Worm (Caenorhabditis elegans) whole organism, midembryonic: ENCODE measurements around the gene K07H8.12.

Experiments used
- T22C8.4 ChIP-seq: fragments of 200-800 bp; sonication (Bioruptor generic); IDR thresholded peaks from 2 replicates; pipeline ENCODE4 v1.3.6; 2022; ENCODE audit warnings: missing genetic modification characterization, missing compliant biosample characterization
- cog-1 ChIP-seq: sonication (generic microtip); optimal IDR thresholded peaks from 2 replicates; lab custom pipeline; 2016; ENCODE audit warnings: missing genetic modification characterization, missing compliant biosample characterization
- flt-1 ChIP-seq: fragments of 200-800 bp; sonication (Bioruptor generic); IDR thresholded peaks from 2 replicates; pipeline ENCODE4 v1.3.6; 2022; ENCODE audit warnings: missing genetic modification characterization, missing compliant biosample characterization
- med-1 ChIP-seq: sonication (generic microtip); optimal IDR thresholded peaks from 2 replicates; lab custom pipeline; 2017; ENCODE audit warnings: missing genetic modification characterization, mild to moderate bottlenecking, missing compliant biosample characterization, antibody characterized with exemption, missing genetic modification reagents; ENCODE audit not compliant: insufficient read depth
- tab-1 ChIP-seq: fragments of 200-800 bp; sonication (Bioruptor generic); IDR thresholded peaks from 2 replicates; pipeline ENCODE4 v1.3.6; 2022; ENCODE audit warnings: missing genetic modification characterization, missing compliant biosample characterization
- ztf-23 ChIP-seq: fragments of 200-800 bp; sonication (Bioruptor generic); IDR thresholded peaks from 2 replicates; pipeline ENCODE4 v1.3.6; 2022; ENCODE audit warnings: missing genetic modification reagents, missing genetic modification characterization, missing compliant biosample characterization
- ztf-29 ChIP-seq: fragments of 200-800 bp; sonication (Bioruptor generic); IDR thresholded peaks from 2 replicates; pipeline ENCODE4 v1.3.6; 2022; ENCODE audit warnings: missing genetic modification reagents, missing genetic modification characterization, missing compliant biosample characterization

DNA sequence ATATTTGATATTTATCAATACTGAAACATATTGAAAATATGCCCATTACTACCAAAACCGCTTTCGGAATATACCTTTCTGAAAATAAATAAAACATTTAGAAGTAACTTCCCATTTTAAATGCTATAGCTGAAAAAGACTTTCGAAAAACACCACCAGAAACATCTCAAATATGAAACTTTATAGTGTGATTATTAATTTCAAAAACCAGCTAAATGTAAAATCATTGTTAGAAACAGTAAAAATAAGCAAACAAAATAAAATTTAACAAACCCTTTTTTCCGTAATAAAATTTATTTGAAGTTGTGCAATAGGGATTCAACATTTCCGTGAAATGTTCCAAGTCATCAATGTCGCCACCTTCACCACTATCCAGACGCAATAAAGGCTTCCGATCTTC is 8.5 kb downstream of the K07H8.12 start, which contains the start of the genes K07H8.5 and K07H8.8:
- TF ChIP-seq med-1 (GFP tag; lab: Kevin White, UChicago): no peak
- TF ChIP-seq ztf-23 (GFP tag; lab: Robert Waterston, UW): no peak
- no peak for TF ChIP-seq ztf-29
- no peak for TF ChIP-seq flt-1 (GFP tag; lab: Robert Waterston, UW)
- no peak for TF ChIP-seq T22C8.4 (GFP tag; lab: Robert Waterston, UW)
- no peak for TF ChIP-seq cog-1 (tag; lab: Kevin White, UChicago)
- TF ChIP-seq tab-1 (GFP tag; lab: Robert Waterston, UW): no peak
